Worm (Caenorhabditis elegans) whole organism, young adult: ENCODE results near the gene gldi-8.

Experiments
- B0261.1 ChIP-seq: sonication (generic microtip); optimal IDR thresholded peaks from 2 replicates; lab custom pipeline; 2016; ENCODE audit warnings: mild to moderate bottlenecking, missing genetic modification characterization, moderate library complexity, missing compliant biosample characterization
- D2030.7 ChIP-seq: fragments of 200-800 bp; sonication (Bioruptor generic); IDR thresholded peaks from 2 replicates; pipeline ENCODE4 v1.3.6; 2022; ENCODE audit warnings: missing genetic modification reagents, missing genetic modification characterization, missing compliant biosample characterization
- F23B12.7 ChIP-seq: sonication (generic microtip); optimal IDR thresholded peaks from 2 replicates; lab custom pipeline; 2017; ENCODE audit warnings: missing genetic modification characterization, mild to moderate bottlenecking, missing compliant biosample characterization, antibody characterized with exemption, moderate library complexity; ENCODE audit not compliant: insufficient read depth
- F33H1.4 ChIP-seq: fragments of 200-800 bp; sonication (Bioruptor generic); IDR thresholded peaks from 2 replicates; pipeline ENCODE4 v1.3.6; 2022; ENCODE audit warnings: missing genetic modification reagents, missing genetic modification characterization, missing compliant biosample characterization
- F37B4.10 ChIP-seq: fragments of 200-800 bp; sonication (Bioruptor generic); IDR thresholded peaks from 2 replicates; pipeline ENCODE4 v1.3.6; 2022; ENCODE audit warnings: missing genetic modification characterization, missing compliant biosample characterization
- F39B2.1 ChIP-seq: fragments of 200-800 bp; sonication (Bioruptor generic); IDR thresholded peaks from 2 replicates; pipeline ENCODE4 v1.3.6; 2022; ENCODE audit warnings: missing genetic modification reagents, missing genetic modification characterization, missing compliant biosample characterization
- F57C9.4 ChIP-seq: sonication (generic microtip); optimal IDR thresholded peaks from 2 replicates; lab custom pipeline; 2017; ENCODE audit warnings: mild to moderate bottlenecking, missing genetic modification characterization, missing compliant biosample characterization
- T07F8.4 ChIP-seq: sonication (generic microtip); optimal IDR thresholded peaks from 2 replicates; lab custom pipeline; 2016; ENCODE audit warnings: mild to moderate bottlenecking, missing genetic modification characterization, moderate library complexity, missing compliant biosample characterization
- Y53G8AR.9 ChIP-seq: fragments of 200-800 bp; sonication (Bioruptor generic); conservative IDR thresholded peaks from 2 replicates; pipeline ENCODE4 v1.3.6; 2022; ENCODE audit warnings: missing genetic modification reagents, missing genetic modification characterization, missing compliant biosample characterization
- Y56A3A.18 ChIP-seq: fragments of 200-800 bp; sonication (Bioruptor generic); IDR thresholded peaks from 2 replicates; pipeline ENCODE4 v1.3.6; 2022; ENCODE audit warnings: missing genetic modification reagents, missing genetic modification characterization, missing compliant biosample characterization
- ZK185.1 ChIP-seq: sonication (generic microtip); optimal IDR thresholded peaks from 2 replicates; lab custom pipeline; 2016; ENCODE audit warnings: mild to moderate bottlenecking, missing genetic modification characterization, missing compliant biosample characterization; ENCODE audit not compliant: poor library complexity, severe bottlenecking
- aptf-2 ChIP-seq: fragments of 200-800 bp; sonication (Bioruptor generic); conservative IDR thresholded peaks from 2 replicates; pipeline ENCODE4 v1.3.6; 2022; ENCODE audit warnings: missing genetic modification reagents, missing genetic modification characterization, missing compliant biosample characterization
- aptf-3 ChIP-seq: fragments of 200-800 bp; sonication (Bioruptor generic); IDR thresholded peaks from 2 replicates; pipeline ENCODE4 v1.3.6; 2022; ENCODE audit warnings: missing genetic modification characterization, missing compliant biosample characterization
- attf-6 ChIP-seq: fragments of 200-800 bp; sonication (Bioruptor generic); IDR thresholded peaks from 2 replicates; pipeline ENCODE4 v1.3.6; 2022; ENCODE audit warnings: missing genetic modification reagents, missing genetic modification characterization, missing compliant biosample characterization
- ccch-3 ChIP-seq: fragments of 200-800 bp; sonication (Bioruptor generic); optimal IDR thresholded peaks from 2 replicates; lab custom pipeline; 2018; ENCODE audit warnings: mild to moderate bottlenecking, missing genetic modification characterization, missing compliant biosample characterization
- cebp-2 ChIP-seq: fragments of 200-800 bp; sonication (Bioruptor generic); IDR thresholded peaks from 2 replicates; pipeline ENCODE4 v1.3.6; 2022; ENCODE audit warnings: missing genetic modification characterization, missing compliant biosample characterization
- ceh-27 ChIP-seq: fragments of 200-800 bp; sonication (Bioruptor generic); optimal IDR thresholded peaks from 2 replicates; lab custom pipeline; 2018; ENCODE audit warnings: mild to moderate bottlenecking, missing genetic modification characterization, moderate library complexity, missing compliant biosample characterization
- ceh-40 ChIP-seq: fragments of 200-800 bp; sonication (Bioruptor generic); IDR thresholded peaks from 2 replicates; pipeline ENCODE4 v1.3.6; 2022; ENCODE audit warnings: missing genetic modification characterization, missing compliant biosample characterization
- ceh-58 ChIP-seq: fragments of 200-800 bp; sonication (Bioruptor generic); IDR thresholded peaks from 2 replicates; pipeline ENCODE4 v1.3.6; 2022; ENCODE audit warnings: missing genetic modification characterization, missing compliant biosample characterization
- ceh-79 ChIP-seq: sonication (generic microtip); optimal IDR thresholded peaks from 2 replicates; lab custom pipeline; 2017; ENCODE audit warnings: mild to moderate bottlenecking, missing genetic modification characterization, missing compliant biosample characterization
- ceh-91 ChIP-seq: fragments of 200-800 bp; sonication (Bioruptor generic); IDR thresholded peaks from 2 replicates; pipeline ENCODE4 v1.3.6; 2022; ENCODE audit warnings: missing genetic modification reagents, missing genetic modification characterization, missing compliant biosample characterization
- dox-1 ChIP-seq: fragments of 200-800 bp; sonication (Bioruptor generic); IDR thresholded peaks from 2 replicates; pipeline ENCODE4 v1.3.6; 2022; ENCODE audit warnings: missing genetic modification reagents, missing genetic modification characterization, missing compliant biosample characterization
- egl-44 ChIP-seq: fragments of 200-800 bp; sonication (Bioruptor generic); IDR thresholded peaks from 2 replicates; pipeline ENCODE4 v1.3.6; 2022; ENCODE audit warnings: missing genetic modification reagents, missing genetic modification characterization, missing compliant biosample characterization
- egrh-3 ChIP-seq: fragments of 200-800 bp; sonication (Bioruptor generic); IDR thresholded peaks from 2 replicates; pipeline ENCODE4 v1.3.6; 2022; ENCODE audit warnings: missing genetic modification reagents, missing genetic modification characterization, missing compliant biosample characterization
- ets-4 ChIP-seq: fragments of 200-800 bp; sonication (Bioruptor generic); optimal IDR thresholded peaks from 2 replicates; lab custom pipeline; 2018; ENCODE audit warnings: mild to moderate bottlenecking, missing genetic modification characterization, missing compliant biosample characterization
- him-1 ChIP-seq: sonication (generic microtip); optimal IDR thresholded peaks from 2 replicates; lab custom pipeline; 2016; ENCODE audit warnings: missing genotype, missing genetic modification reagents, missing genetic modification characterization, missing compliant biosample characterization
- hlh-26 ChIP-seq: fragments of 200-800 bp; sonication (Bioruptor generic); conservative IDR thresholded peaks from 2 replicates; pipeline ENCODE4 v1.3.6; 2022; ENCODE audit warnings: missing genetic modification reagents, missing genetic modification characterization, missing compliant biosample characterization
- let-526 ChIP-seq: fragments of 200-800 bp; sonication (Bioruptor generic); IDR thresholded peaks from 2 replicates; pipeline ENCODE4 v1.3.6; 2022; ENCODE audit warnings: missing genetic modification reagents, missing genetic modification characterization, missing compliant biosample characterization
- let-607 ChIP-seq, 2 experiments: fragments of 200-800 bp in 1 of 2; sonication (Bioruptor generic) in 1 of 2; sonication (generic microtip) in 1 of 2; optimal IDR thresholded peaks; 2 replicates each; lab custom pipeline; 2016 to 2018; ENCODE audit warnings: mild to moderate bottlenecking in 2 of 2, missing compliant biosample characterization in 2 of 2, missing genetic modification characterization in 2 of 2, moderate library complexity in 2 of 2, missing genotype in 1 of 2
- lin-35 ChIP-seq, 3 experiments: fragments of 150-350 bp in 2 of 3; sonication (generic microtip) in 1 of 3; optimal IDR thresholded peaks; 2 replicates each; lab custom pipeline; 2014 to 2018; ENCODE audit warnings: missing biosample characterization in 3 of 3, missing genetic modification characterization in 3 of 3, missing genetic modification reagents in 3 of 3
- lin-54 ChIP-seq: fragments of 200-800 bp; sonication (Bioruptor generic); optimal IDR thresholded peaks from 2 replicates; lab custom pipeline; 2018; ENCODE audit warnings: mild to moderate bottlenecking, missing genetic modification characterization, missing compliant biosample characterization
- madf-10 ChIP-seq: sonication (generic microtip); optimal IDR thresholded peaks from 2 replicates; lab custom pipeline; 2016; ENCODE audit warnings: mild to moderate bottlenecking, missing genetic modification characterization, missing compliant biosample characterization
- madf-3 ChIP-seq: fragments of 200-800 bp; sonication (Bioruptor generic); IDR thresholded peaks from 2 replicates; pipeline ENCODE4 v1.3.6; 2022; ENCODE audit warnings: missing genetic modification reagents, missing genetic modification characterization, missing compliant biosample characterization
- madf-8 ChIP-seq: fragments of 200-800 bp; sonication (Bioruptor generic); conservative IDR thresholded peaks from 2 replicates; pipeline ENCODE4 v1.3.6; 2022; ENCODE audit warnings: missing genetic modification reagents, missing genetic modification characterization, missing compliant biosample characterization
- mes-4 ChIP-seq: sonication (generic microtip); optimal IDR thresholded peaks from 2 replicates; lab custom pipeline; 2016; ENCODE audit warnings: missing genotype, missing genetic modification characterization, missing compliant biosample characterization
- nfya-2 ChIP-seq: fragments of 200-800 bp; sonication (Bioruptor generic); IDR thresholded peaks from 2 replicates; pipeline ENCODE4 v1.3.6; 2022; ENCODE audit warnings: missing genetic modification reagents, missing genetic modification characterization, missing compliant biosample characterization
- nfyb-1 ChIP-seq: fragments of 200-800 bp; sonication (Bioruptor generic); IDR thresholded peaks from 2 replicates; pipeline ENCODE4 v1.3.6; 2022; ENCODE audit warnings: missing genetic modification reagents, missing genetic modification characterization, missing compliant biosample characterization
- nhr-27 ChIP-seq: fragments of 200-800 bp; sonication (Bioruptor generic); optimal IDR thresholded peaks from 2 replicates; lab custom pipeline; 2018; ENCODE audit warnings: mild to moderate bottlenecking, missing genetic modification characterization, moderate library complexity, missing compliant biosample characterization
- pbrm-1 ChIP-seq: fragments of 200-800 bp; sonication (Bioruptor generic); IDR thresholded peaks from 2 replicates; pipeline ENCODE4 v1.3.6; 2022; ENCODE audit warnings: missing genetic modification reagents, missing genetic modification characterization, missing compliant biosample characterization
- rec-8 ChIP-seq, 2 experiments: sonication (generic microtip); optimal IDR thresholded peaks; 2 replicates each; lab custom pipeline; 2016; ENCODE audit warnings: mild to moderate bottlenecking in 2 of 2, missing genetic modification characterization in 2 of 2, missing genetic modification reagents in 2 of 2, missing genotype in 2 of 2, missing biosample characterization in 1 of 2, missing compliant biosample characterization in 1 of 2, moderate library complexity in 1 of 2
- rpc-1 ChIP-seq, 2 experiments: fragments of 150-350 bp in 1 of 2; sonication (generic microtip) in 1 of 2; optimal IDR thresholded peaks; 2 replicates each; lab custom pipeline; 2014 to 2018; ENCODE audit warnings: missing biosample characterization in 1 of 2, missing genetic modification characterization in 1 of 2, missing genetic modification reagents in 1 of 2, missing genotype in 1 of 2
- snpc-3.4 ChIP-seq: sonication (generic microtip); optimal IDR thresholded peaks from 2 replicates; lab custom pipeline; 2017; ENCODE audit warnings: missing genetic modification characterization, mild to moderate bottlenecking, missing compliant biosample characterization, antibody characterized with exemption, moderate library complexity, missing genotype, missing genetic modification reagents
- sptf-2 ChIP-seq: fragments of 200-800 bp; sonication (Bioruptor generic); optimal IDR thresholded peaks from 2 replicates; lab custom pipeline; 2018; ENCODE audit warnings: mild to moderate bottlenecking, missing genetic modification characterization, missing compliant biosample characterization
- tlf-1 ChIP-seq: fragments of 200-800 bp; sonication (Bioruptor generic); optimal IDR thresholded peaks from 2 replicates; lab custom pipeline; 2018; ENCODE audit warnings: mild to moderate bottlenecking, missing genetic modification characterization, missing compliant biosample characterization
- unc-62 ChIP-seq: fragments of 150-350 bp; optimal IDR thresholded peaks from 2 replicates; lab custom pipeline; 2014; ENCODE audit warnings: missing biosample characterization, missing genetic modification reagents, missing genetic modification characterization
- zim-3 ChIP-seq: sonication (generic microtip); optimal IDR thresholded peaks from 2 replicates; lab custom pipeline; 2017; ENCODE audit warnings: mild to moderate bottlenecking, missing genetic modification characterization, moderate library complexity, missing compliant biosample characterization
- ztf-18 ChIP-seq: sonication (generic microtip); optimal IDR thresholded peaks from 2 replicates; lab custom pipeline; 2016; ENCODE audit warnings: missing genotype, mild to moderate bottlenecking, missing genetic modification characterization, missing compliant biosample characterization
- ztf-3 ChIP-seq: fragments of 200-800 bp; sonication (Bioruptor generic); optimal IDR thresholded peaks from 2 replicates; lab custom pipeline; 2018; ENCODE audit warnings: mild to moderate bottlenecking, missing genetic modification characterization, missing compliant biosample characterization

The gldi-8 gene

DNA sequence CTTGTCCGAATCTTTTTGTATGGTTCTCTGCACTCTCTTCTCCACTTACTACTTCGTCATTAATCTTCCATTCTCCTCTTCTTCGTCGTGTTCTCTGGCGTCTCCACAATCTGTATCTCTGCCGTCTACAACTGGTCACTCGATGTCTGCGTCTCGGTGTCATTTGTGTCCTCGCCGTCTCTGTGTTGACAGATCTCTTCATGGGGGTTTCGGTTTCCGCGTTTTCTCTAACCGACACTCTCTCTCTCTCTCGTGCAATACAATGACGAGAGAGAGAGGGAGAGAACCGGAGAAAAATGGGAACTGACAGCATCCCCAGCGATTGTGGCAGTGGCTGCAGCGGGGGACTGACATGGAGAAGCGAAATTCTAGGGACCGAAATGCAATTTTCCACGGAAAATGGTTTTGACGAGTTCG is 13.0 kb upstream of the gldi-8 start (continued):
- no peak for TF ChIP-seq madf-8 (GFP tag; lab: Robert Waterston, UW)
- TF ChIP-seq let-526 (GFP tag; lab: Robert Waterston, UW): peak; percentile 95
- peak in 2 of 3 experiments; percentile 62 to 93 for TF ChIP-seq lin-35 (GFP tag; optimal IDR thresholded peaks at IDR 0.05; lab: Kevin White, UChicago)
- TF ChIP-seq pbrm-1 (GFP tag; lab: Robert Waterston, UW): peak; percentile 94
- TF ChIP-seq aptf-3 (GFP tag; lab: Robert Waterston, UW): no peak
- TF ChIP-seq egrh-3: peak; percentile 71
- TF ChIP-seq unc-62: peak; percentile 96
- no peak for TF ChIP-seq sptf-2 (GFP tag; lab: Kevin White, UChicago)
- no peak for TF ChIP-seq F23B12.7 (tag; lab: Kevin White, UChicago)
- no peak for TF ChIP-seq D2030.7 (GFP tag; lab: Robert Waterston, UW)
- no peak for TF ChIP-seq F39B2.1 (GFP tag; lab: Robert Waterston, UW)
- peak; percentile 86 for TF ChIP-seq ztf-3
- peak; percentile 78 for TF ChIP-seq lin-54 (GFP tag; lab: Kevin White, UChicago)
- TF ChIP-seq hlh-26: no peak
- peak; percentile 17 for TF ChIP-seq rpc-1 (optimal IDR thresholded peaks at IDR 0.05; lab: Kevin White, UChicago)
- TF ChIP-seq rpc-1 (tag; optimal IDR thresholded peaks at IDR 0.05; lab: Kevin White, UChicago): no peak
- TF ChIP-seq T07F8.4: peak; percentile 9
- 0 out of 2 replicates have a peak, but pooled peaks have one; percentile 64 for TF ChIP-seq egl-44 (GFP tag; lab: Robert Waterston, UW)
- TF ChIP-seq ceh-58: no peak
- peak; percentile 94 for TF ChIP-seq madf-3 (GFP tag; lab: Robert Waterston, UW)
- no peak for TF ChIP-seq rec-8 (tag; optimal IDR thresholded peaks at IDR 0.05; lab: Kevin White, UChicago)
- TF ChIP-seq ztf-18 (tag; lab: Kevin White, UChicago): peak; percentile 49
- no peak for TF ChIP-seq ccch-3 (GFP tag; lab: Kevin White, UChicago)
- peak; percentile 91 for TF ChIP-seq dox-1 (GFP tag; lab: Robert Waterston, UW)
- peak; percentile 95 for TF ChIP-seq ceh-27 (GFP tag; lab: Kevin White, UChicago)
- no peak for TF ChIP-seq zim-3
- TF ChIP-seq nfya-2 (GFP tag; lab: Robert Waterston, UW): no peak
- TF ChIP-seq F57C9.4 (tag; lab: Kevin White, UChicago): no peak
- no peak for TF ChIP-seq mes-4 (tag; lab: Kevin White, UChicago)
- no peak for TF ChIP-seq aptf-2
- TF ChIP-seq snpc-3.4 (tag; lab: Kevin White, UChicago): no peak
- no peak for TF ChIP-seq ceh-91
- TF ChIP-seq nhr-27 (tag; lab: Kevin White, UChicago): peak; percentile 43
- TF ChIP-seq F33H1.4 (GFP tag; lab: Robert Waterston, UW): no peak; the same call in 1 of the 2 replicates
- peak; percentile 0 for TF ChIP-seq B0261.1 (tag; lab: Kevin White, UChicago)
- peak; percentile 83 for TF ChIP-seq ZK185.1 (tag; lab: Kevin White, UChicago)
- no peak for TF ChIP-seq cebp-2 (GFP tag; lab: Robert Waterston, UW)
- TF ChIP-seq ets-4: peak; percentile 82
- peak; percentile 87 for TF ChIP-seq Y53G8AR.9 (GFP tag; lab: Robert Waterston, UW)
- peak; percentile 92 for TF ChIP-seq tlf-1 (GFP tag; lab: Kevin White, UChicago)
- TF ChIP-seq him-1 (tag; lab: Kevin White, UChicago): no peak
- no peak for TF ChIP-seq ceh-40
- TF ChIP-seq let-607 (tag; optimal IDR thresholded peaks at IDR 0.05; lab: Kevin White, UChicago): peak; percentile 74 to 92
- TF ChIP-seq madf-10 (tag; lab: Kevin White, UChicago): peak; percentile 94
- no peak for TF ChIP-seq ceh-79 (tag; lab: Kevin White, UChicago)
- TF ChIP-seq nfyb-1 (GFP tag; lab: Robert Waterston, UW): peak; percentile 97
- TF ChIP-seq Y56A3A.18 (GFP tag; lab: Robert Waterston, UW): 0 out of 2 replicates have a peak, but pooled peaks have one; percentile 59
- no peak for TF ChIP-seq attf-6
- no peak for TF ChIP-seq F37B4.10 (GFP tag; lab: Robert Waterston, UW)
